Worm (Caenorhabditis elegans): ENCODE data around the gene C35D10.1.

C35D10.1 gene

DNA sequence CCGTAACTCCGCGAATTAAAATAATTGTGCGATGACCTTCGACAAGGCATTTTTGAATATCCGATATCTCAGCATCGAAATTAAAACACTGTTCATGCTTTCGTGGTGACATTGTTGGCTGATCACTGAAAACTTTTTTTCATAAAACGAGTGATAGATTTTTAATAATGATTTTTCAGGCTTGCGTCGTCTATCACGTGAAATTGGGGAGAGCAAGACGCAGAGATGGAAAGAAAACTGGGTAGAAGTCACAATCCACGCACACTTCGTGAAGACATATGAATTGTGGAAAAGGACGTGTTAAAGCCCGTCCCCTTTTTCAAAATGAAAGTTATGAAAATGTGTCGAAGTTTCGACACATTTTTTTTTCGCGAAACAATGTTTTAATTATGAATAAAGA is 29.8 kb upstream of the C35D10.1 start, which contains the start of gene nonu-1:
nonu-1 (minus strand) TSS at position 169 of the 400 bp plus-strand sequence.
- TF ChIP-seq nhr-76 (tag; optimal IDR thresholded peaks at IDR 0.05) (no peak), eor-1 (tag; optimal IDR thresholded peaks at IDR 0.05) (no peak), ztf-11 (tag; optimal IDR thresholded peaks at IDR 0.05) (no peak), nhr-28 (tag; optimal IDR thresholded peaks at IDR 0.05) (no peak), elt-1 (tag; optimal IDR thresholded peaks at IDR 0.05) (no peak), unc-39 (tag; optimal IDR thresholded peaks at IDR 0.05) (no peak), lin-15B (tag; optimal IDR thresholded peaks at IDR 0.05) (no peak)

DNA sequence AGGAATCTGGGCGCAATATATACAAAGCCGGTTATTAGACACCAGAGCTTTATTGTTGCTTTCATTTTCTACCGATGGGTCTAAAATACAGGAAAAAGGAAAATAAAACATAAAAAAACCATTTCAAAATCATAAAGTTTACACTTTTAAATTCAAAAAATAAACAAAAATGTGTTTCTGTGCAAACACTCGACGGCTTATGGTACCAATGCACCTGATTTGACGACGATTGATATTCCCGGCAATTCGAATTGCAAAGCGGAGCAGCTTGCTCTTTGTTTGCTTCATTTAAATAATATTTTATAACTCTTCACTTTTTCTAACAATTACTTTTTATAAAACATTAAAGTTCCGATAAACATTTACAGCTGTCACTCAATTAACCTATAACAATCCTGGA is 29.4 kb upstream of the C35D10.1 start, which contains the start of gene F26A1.1:
F26A1.1 (plus strand) TSS at position 369 of the 400 bp plus-strand sequence.
- TF ChIP-seq nhr-28 (tag; optimal IDR thresholded peaks at IDR 0.05) (no peak), egl-27 (tag; optimal IDR thresholded peaks at IDR 0.05) (no peak), nhr-12 (tag; optimal IDR thresholded peaks at IDR 0.05) (no peak), snpc-4 (tag; optimal IDR thresholded peaks at IDR 0.05) (no peak), tbx-2 (tag; optimal IDR thresholded peaks at IDR 0.05) (no peak), jun-1 (tag; optimal IDR thresholded peaks at IDR 0.05) (no peak), lsy-12 (tag; optimal IDR thresholded peaks at IDR 0.05) (no peak), egl-5 (tag; optimal IDR thresholded peaks at IDR 0.05) (no peak), nfya-1 (tag; optimal IDR thresholded peaks at IDR 0.05; ENCODE audit: insufficient read depth) (peak; percentile 31), mdl-1 (tag; optimal IDR thresholded peaks at IDR 0.05) (no peak), fos-1 (tag; optimal IDR thresholded peaks at IDR 0.05) (no peak), skn-1 (tag; optimal IDR thresholded peaks at IDR 0.05) (peak; percentile 45), lin-15B (tag; optimal IDR thresholded peaks at IDR 0.05) (peak; percentile 24), lin-39 (tag; optimal IDR thresholded peaks at IDR 0.05) (no peak), ceh-9 (tag; optimal IDR thresholded peaks at IDR 0.05) (no peak), elt-1 (tag; optimal IDR thresholded peaks at IDR 0.05) (no peak), nhr-43 (tag; optimal IDR thresholded peaks at IDR 0.05; ENCODE audit: poor library complexity, severe bottlenecking) (no peak), nhr-25 (tag; optimal IDR thresholded peaks at IDR 0.05) (no peak), pha-4 (tag; optimal IDR thresholded peaks at IDR 0.05) (peak; percentile 71), elt-2 (tag; optimal IDR thresholded peaks at IDR 0.05) (no peak), hmg-11 (tag; optimal IDR thresholded peaks at IDR 0.05) (no peak)

DNA sequence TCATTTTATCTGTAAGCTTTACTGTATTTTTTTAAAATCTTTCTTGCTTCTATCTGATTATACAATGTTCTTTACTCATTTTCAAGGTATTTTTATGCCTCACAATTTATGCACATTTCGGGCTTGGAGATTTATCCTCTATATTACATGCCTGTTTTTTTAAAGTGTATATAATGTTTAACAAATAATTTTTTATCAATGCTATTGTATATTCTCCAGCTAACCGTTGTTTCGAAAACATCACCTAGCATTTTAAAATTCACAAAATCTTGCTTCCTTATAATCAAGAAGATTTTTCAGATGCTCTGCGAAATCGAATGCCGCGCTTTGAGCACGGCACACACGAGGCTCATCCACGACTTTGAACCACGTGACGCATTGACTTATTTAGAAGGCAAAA is 27.5 kb upstream of the C35D10.1 start, which contains the start of gene ced-4:
ced-4 (plus strand) TSS at position 301 of the 400 bp plus-strand sequence.
- TF ChIP-seq elt-1 (tag; optimal IDR thresholded peaks at IDR 0.05): no peak
- TF ChIP-seq nfya-1 (tag; optimal IDR thresholded peaks at IDR 0.05; ENCODE audit: insufficient read depth): no peak
- TF ChIP-seq hmg-11 (tag; optimal IDR thresholded peaks at IDR 0.05): no peak
- no peak for TF ChIP-seq daf-12 (tag; optimal IDR thresholded peaks at IDR 0.05)
- no peak for TF ChIP-seq fos-1 (tag; optimal IDR thresholded peaks at IDR 0.05)
- no peak for TF ChIP-seq egl-5 (tag; optimal IDR thresholded peaks at IDR 0.05)
- TF ChIP-seq nhr-67 (tag; optimal IDR thresholded peaks at IDR 0.05): no peak
- TF ChIP-seq ztf-4 (tag; optimal IDR thresholded peaks at IDR 0.05): no peak
- TF ChIP-seq jun-1 (tag; optimal IDR thresholded peaks at IDR 0.05): no peak
- no peak for TF ChIP-seq eor-1 (tag; optimal IDR thresholded peaks at IDR 0.05)
- no peak for TF ChIP-seq unc-39 (tag; optimal IDR thresholded peaks at IDR 0.05)
- TF ChIP-seq pqm-1 (tag; optimal IDR thresholded peaks at IDR 0.05): no peak
- no peak for TF ChIP-seq tbx-2 (tag; optimal IDR thresholded peaks at IDR 0.05)

DNA sequence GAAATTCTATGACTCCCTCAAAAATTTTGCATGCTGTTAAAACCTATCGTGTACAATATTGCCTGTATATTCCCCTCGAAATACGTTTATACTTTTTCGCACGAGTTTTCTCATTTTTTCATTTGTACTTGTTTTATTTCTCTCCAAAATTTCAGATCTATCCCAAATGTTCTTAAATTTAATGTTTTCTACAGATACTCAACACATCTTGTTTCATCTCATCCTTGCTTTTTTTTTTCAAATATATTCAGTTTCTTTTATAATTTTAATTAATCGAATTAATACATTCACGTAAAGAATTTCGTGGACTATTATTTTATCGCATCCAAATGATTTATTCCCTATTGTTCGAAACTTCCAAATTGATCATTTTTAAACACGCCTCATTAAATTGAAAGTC is 24.6 kb upstream of the C35D10.1 start, which contains the start of gene C35D10.8:
C35D10.8 (plus strand) TSS at position 301 of the 400 bp plus-strand sequence.
- no peak for TF ChIP-seq elt-1 (tag; optimal IDR thresholded peaks at IDR 0.05)
- TF ChIP-seq nhr-67 (tag; optimal IDR thresholded peaks at IDR 0.05): no peak
- TF ChIP-seq ceh-82 (tag; optimal IDR thresholded peaks at IDR 0.05): no peak
- TF ChIP-seq nhr-28 (tag; optimal IDR thresholded peaks at IDR 0.05): no peak
- no peak for TF ChIP-seq mdl-1 (tag; optimal IDR thresholded peaks at IDR 0.05)
- TF ChIP-seq snpc-4 (tag; optimal IDR thresholded peaks at IDR 0.05): no peak
- no peak for TF ChIP-seq lin-15B (tag; optimal IDR thresholded peaks at IDR 0.05)
- TF ChIP-seq ceh-16 (tag; optimal IDR thresholded peaks at IDR 0.05): no peak
- no peak for TF ChIP-seq sea-2 (GFP tag; optimal IDR thresholded peaks at IDR 0.05)
- no peak for TF ChIP-seq nhr-25 (tag; optimal IDR thresholded peaks at IDR 0.05)

DNA sequence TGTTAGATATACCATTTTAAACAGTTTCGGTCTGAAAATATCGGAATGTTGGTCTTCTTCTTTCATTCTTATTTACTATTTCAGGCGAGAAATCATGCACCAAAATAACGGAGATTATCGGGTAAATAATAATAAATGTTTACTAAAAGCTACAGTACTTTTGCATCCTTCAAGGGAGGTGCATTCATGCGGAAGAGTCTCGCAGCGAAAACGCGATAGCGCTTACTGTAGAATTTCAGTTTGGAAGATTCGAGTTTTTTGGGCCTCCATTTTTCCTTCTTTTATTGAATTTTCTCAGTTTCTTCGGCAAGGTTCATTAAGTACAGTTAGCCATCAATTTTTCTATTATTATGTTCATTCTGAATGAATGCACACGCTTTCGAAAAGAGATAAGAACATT is 23.4 kb upstream of the C35D10.1 start, which contains the start of gene C35D10.7:
C35D10.7 (plus strand) TSS at position 85 of the 400 bp plus-strand sequence.
- TF ChIP-seq nhr-43 (tag; optimal IDR thresholded peaks at IDR 0.05; ENCODE audit: poor library complexity, severe bottlenecking) (no peak), ceh-28 (tag; optimal IDR thresholded peaks at IDR 0.05) (no peak), R02D3.7 (tag; optimal IDR thresholded peaks at IDR 0.05) (no peak), nhr-12 (tag; optimal IDR thresholded peaks at IDR 0.05) (no peak), nhr-11 (tag; optimal IDR thresholded peaks at IDR 0.05) (no peak), egl-5 (tag; optimal IDR thresholded peaks at IDR 0.05) (no peak), lin-15B (tag; optimal IDR thresholded peaks at IDR 0.05) (no peak), ceh-9 (tag; optimal IDR thresholded peaks at IDR 0.05) (no peak), elt-2 (tag; optimal IDR thresholded peaks at IDR 0.05) (no peak), nhr-77 (tag; optimal IDR thresholded peaks at IDR 0.05) (no peak), nhr-23 (tag; optimal IDR thresholded peaks at IDR 0.05) (no peak), pqm-1 (tag; optimal IDR thresholded peaks at IDR 0.05) (no peak), nhr-67 (tag; optimal IDR thresholded peaks at IDR 0.05) (no peak), nhr-76 (tag; optimal IDR thresholded peaks at IDR 0.05) (no peak), ama-1 (optimal IDR thresholded peaks at IDR 0.05) (no peak)
